Fruit fly (Drosophila melanogaster) whole organism, adult: ENCODE results near the gene CG2076.

ENCODE experiments used
- CG11617 ChIP-seq: fragments of 200-800 bp; sonication (Bioruptor generic); optimal IDR thresholded peaks from 2 replicates; lab custom pipeline; 2017; ENCODE audit warnings: mild to moderate bottlenecking, missing biosample characterization, missing genetic modification reagents, missing genetic modification characterization
- CG12768 ChIP-seq: fragments of 200-800 bp; sonication (Bioruptor generic); optimal IDR thresholded peaks from 2 replicates; lab custom pipeline; 2017; ENCODE audit warnings: missing biosample characterization, missing genetic modification characterization, mild to moderate bottlenecking, moderate library complexity, missing genetic modification reagents
- CG5204 ChIP-seq: fragments of 200-800 bp; sonication (Bioruptor generic); optimal IDR thresholded peaks from 2 replicates; lab custom pipeline; 2016; ENCODE audit warnings: missing biosample characterization, missing genetic modification characterization
- CG7101 ChIP-seq: fragments of 200-800 bp; sonication (Bioruptor generic); optimal IDR thresholded peaks from 2 replicates; lab custom pipeline; 2018; ENCODE audit warnings: missing biosample characterization, mild to moderate bottlenecking, missing genetic modification characterization, moderate library complexity
- Clk ChIP-seq: fragments of 200-800 bp; sonication (Bioruptor generic); optimal IDR thresholded peaks from 2 replicates; lab custom pipeline; 2017; ENCODE audit warnings: missing biosample characterization, missing genetic modification characterization
- Crg-1 ChIP-seq: fragments of 200-800 bp; sonication (Bioruptor generic); optimal IDR thresholded peaks from 2 replicates; lab custom pipeline; 2016; ENCODE audit warnings: missing biosample characterization, missing genetic modification characterization
- Hr96 ChIP-seq: fragments of 200-800 bp; sonication (Bioruptor generic); optimal IDR thresholded peaks from 2 replicates; lab custom pipeline; 2016; ENCODE audit warnings: missing biosample characterization, missing genetic modification characterization
- Mnt ChIP-seq: fragments of 200-800 bp; sonication (Bioruptor generic); optimal IDR thresholded peaks from 2 replicates; lab custom pipeline; 2016; ENCODE audit warnings: missing biosample characterization, mild to moderate bottlenecking, missing genetic modification characterization
- bab1 ChIP-seq: fragments of 200-800 bp; sonication (Bioruptor generic); optimal IDR thresholded peaks from 3 replicates; lab custom pipeline; 2019; ENCODE audit warnings: missing biosample characterization, mild to moderate bottlenecking, missing genetic modification characterization, moderate library complexity
- cnc ChIP-seq, 2 experiments: fragments of >200 bp; optimal IDR thresholded peaks; 2 replicates each; lab custom pipeline; 2017
- ovo ChIP-seq: fragments of 200-800 bp; sonication (Bioruptor generic); optimal IDR thresholded peaks from 2 replicates; lab custom pipeline; 2016; ENCODE audit warnings: missing biosample characterization, missing genetic modification characterization
- pad ChIP-seq: fragments of 200-800 bp; sonication (Bioruptor generic); optimal IDR thresholded peaks from 3 replicates; lab custom pipeline; 2017; ENCODE audit warnings: missing biosample characterization, missing genetic modification characterization, mild to moderate bottlenecking, moderate library complexity, missing genetic modification reagents
- tj ChIP-seq: fragments of 200-800 bp; sonication (Bioruptor generic); optimal IDR thresholded peaks from 3 replicates; lab custom pipeline; 2017; ENCODE audit warnings: missing biosample characterization, mild to moderate bottlenecking, missing genetic modification characterization, moderate library complexity
- toe ChIP-seq: fragments of 200-800 bp; sonication (Bioruptor generic); optimal IDR thresholded peaks from 2 replicates; lab custom pipeline; 2016; ENCODE audit warnings: missing biosample characterization, missing genetic modification characterization

Gene CG2076

dm6 chrX:11137566-11138186 lies 47.7 kb downstream of the CG2076 start, which contains the start of gene CDK2AP1:
Gene CDK2AP1 (plus strand): TSS chrX:11137859.
- TF ChIP-seq CG11617 (GFP tag; lab: Kevin White, UChicago) = no peak
- TF ChIP-seq Hr96 (GFP tag; lab: Kevin White, UChicago) = no peak
- peak; percentile 49 for TF ChIP-seq bab1 (GFP tag; lab: Kevin White, UChicago)
- TF ChIP-seq toe (GFP tag; lab: Kevin White, UChicago) = peak; percentile 32
- peak; percentile 51 for TF ChIP-seq Mnt (GFP tag; lab: Kevin White, UChicago)

dm6 chrX:11140163-11140562 lies 50.2 kb downstream of the CG2076 start, which contains the start of gene ssp7:
Gene ssp7 (minus strand): TSS chrX:11140263.
- TF ChIP-seq ovo (GFP tag; lab: Kevin White, UChicago) (no peak), pad (GFP tag; lab: Kevin White, UChicago) (no peak), tj (no peak), cnc (optimal IDR thresholded peaks at IDR 0.05; lab: Kevin White, UChicago) (no peak), Hr96 (GFP tag; lab: Kevin White, UChicago) (no peak), Mnt (GFP tag; lab: Kevin White, UChicago) (no peak), bab1 (GFP tag; lab: Kevin White, UChicago) (no peak), CG5204 (GFP tag; lab: Kevin White, UChicago) (no peak), CG11617 (GFP tag; lab: Kevin White, UChicago) (no peak), CG12768 (GFP tag; lab: Kevin White, UChicago) (no peak), Crg-1 (GFP tag; lab: Kevin White, UChicago) (no peak), Clk (no peak), CG7101 (tag; lab: Kevin White, UChicago) (no peak)
